Worm (Caenorhabditis elegans): Measurements from ENCODE around the gene nhr-184.

ce11 chrV:2215352-2215751 lies 1.1 kb upstream of the nhr-184 start, which contains the start of gene nstp-8:
- TF ChIP-seq egl-44 (GFP tag; IDR thresholded peaks at IDR 0.05): no peak
- no peak for TF ChIP-seq rec-8 (tag; optimal IDR thresholded peaks at IDR 0.05)
- TF ChIP-seq dpff-1 (tag; optimal IDR thresholded peaks at IDR 0.05): no peak
- TF ChIP-seq hlh-12 (tag; optimal IDR thresholded peaks at IDR 0.05): no peak
- no peak for TF ChIP-seq lin-40 (tag; optimal IDR thresholded peaks at IDR 0.05)
- no peak for TF ChIP-seq ceh-100 (GFP tag; IDR thresholded peaks at IDR 0.05)
- TF ChIP-seq snpc-4 (GFP tag; optimal IDR thresholded peaks at IDR 0.05): no peak
- TF ChIP-seq snpc-4 (tag; optimal IDR thresholded peaks at IDR 0.05): no peak
- no peak for TF ChIP-seq F37B4.10 (GFP tag; IDR thresholded peaks at IDR 0.05)
- TF ChIP-seq madf-8 (GFP tag; conservative IDR thresholded peaks at IDR 0.05): no peak
- TF ChIP-seq unc-62 (GFP tag; optimal IDR thresholded peaks at IDR 0.05): no peak
